Fruit fly (Drosophila melanogaster) whole organism, prepupa: ENCODE data around the gene CG1542.

Experiments used
- CG6792 ChIP-seq: fragments of 200-800 bp; sonication (Bioruptor generic); optimal IDR thresholded peaks from 3 replicates; lab custom pipeline; 2016; ENCODE audit warnings: missing biosample characterization, missing genetic modification characterization
- Smox ChIP-seq: fragments of 200-800 bp; sonication (Bioruptor generic); optimal IDR thresholded peaks from 3 replicates; lab custom pipeline; 2016; ENCODE audit warnings: missing biosample characterization, missing genetic modification characterization
- fd85E ChIP-seq: fragments of 200-800 bp; sonication (Bioruptor generic); optimal IDR thresholded peaks from 3 replicates; lab custom pipeline; 2016; ENCODE audit warnings: missing biosample characterization, missing genetic modification characterization

- peak; percentile 29 for TF ChIP-seq Smox (GFP tag; lab: Kevin White, UChicago)
- TF ChIP-seq fd85E (GFP tag; lab: Kevin White, UChicago), result no peak
- TF ChIP-seq CG6792 (GFP tag; lab: Kevin White, UChicago), result no peak
Measured at dm6 chr3R:31197142-31197994, 15.9 kb upstream of the CG1542 start.
